Worm (Caenorhabditis elegans): Measurements from ENCODE around the gene ccep-135.

The ccep-135 gene

DNA sequence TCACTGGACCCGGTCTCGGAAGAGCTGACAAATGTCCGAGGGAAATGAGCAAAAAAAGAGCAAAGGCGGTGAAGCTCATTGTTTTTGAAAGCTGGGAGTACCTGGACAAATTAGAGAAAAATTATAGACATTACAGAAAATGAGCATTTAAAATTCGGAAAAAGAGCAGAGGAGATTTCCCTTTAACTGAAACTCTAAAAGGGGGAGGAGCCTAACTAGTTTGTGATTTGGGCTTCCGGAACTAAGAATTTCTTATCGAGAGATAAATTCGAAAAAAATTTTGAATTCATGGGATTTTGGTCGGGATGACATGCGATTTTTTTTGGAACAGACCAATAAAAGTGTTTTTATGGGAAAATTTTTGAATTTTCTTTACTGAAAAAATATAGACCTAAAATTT, 52.0 kb downstream of the ccep-135 start, which contains the start of gene C44B11.4:
Gene C44B11.4 (minus strand): TSS at position 101 of the 400 bp plus-strand sequence.
- no peak for TF ChIP-seq ama-1 (optimal IDR thresholded peaks at IDR 0.05)
- no peak for TF ChIP-seq hmbx-1 (tag; optimal IDR thresholded peaks at IDR 0.05)
- no peak for TF ChIP-seq flt-1 (GFP tag; IDR thresholded peaks at IDR 0.05)
- TF ChIP-seq B0310.2 (tag; optimal IDR thresholded peaks at IDR 0.05): no peak
- no peak for TF ChIP-seq ceh-36 (tag; optimal IDR thresholded peaks at IDR 0.05)

Data from whole organism, early embryonic.